Worm (Caenorhabditis elegans): ENCODE results near the gene T20D3.6.

DNA sequence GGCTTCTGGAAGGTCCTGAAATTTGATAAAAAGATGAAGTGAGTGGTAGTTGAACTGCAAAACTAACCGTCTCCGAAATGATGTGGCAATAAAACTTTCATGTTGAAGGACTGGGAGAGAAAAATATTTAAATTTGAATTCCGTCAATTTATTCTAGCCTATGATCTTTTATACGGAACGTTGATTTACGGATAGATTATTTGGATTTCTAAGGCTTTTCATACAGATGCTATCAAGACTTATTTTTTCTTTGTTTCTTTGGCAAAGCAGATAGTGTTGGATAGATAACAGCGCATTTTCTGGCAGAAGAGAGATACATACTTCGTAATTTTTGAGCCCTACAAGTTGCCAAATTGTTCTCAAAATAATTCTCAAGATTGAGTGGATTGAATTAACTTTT, 35.1 kb downstream of the T20D3.6 start, which contains the start of gene F49C12.4:
- no peak for TF ChIP-seq zag-1 (tag; optimal IDR thresholded peaks at IDR 0.05)
- TF ChIP-seq nhr-25 (tag; optimal IDR thresholded peaks at IDR 0.05), result no peak
- TF ChIP-seq nhr-28 (tag; optimal IDR thresholded peaks at IDR 0.05), result no peak
